Fruit fly (Drosophila melanogaster) whole organism, wandering third instar larva: Measurements from ENCODE around the gene LManVI.

Experiments used
- Hnf4 ChIP-seq: fragments of 200-800 bp; sonication (Bioruptor generic); optimal IDR thresholded peaks from 2 replicates; lab custom pipeline; 2016; ENCODE audit warnings: missing biosample characterization, mild to moderate bottlenecking, missing genetic modification characterization
- Hr83 ChIP-seq: fragments of 200-300 bp; sonication (Bioruptor generic); optimal IDR thresholded peaks from 2 replicates; lab custom pipeline; 2016; ENCODE audit warnings: missing biosample characterization, mild to moderate bottlenecking, missing genetic modification characterization, moderate library complexity; ENCODE audit not compliant: poor library complexity, severe bottlenecking
- Myc ChIP-seq: fragments of >200 bp; optimal IDR thresholded peaks from 2 replicates; lab custom pipeline; 2017
- Vsx2 ChIP-seq: fragments of 200-300, 225-300 bp; sonication (Bioruptor generic); optimal IDR thresholded peaks from 2 replicates; lab custom pipeline; 2018; ENCODE audit warnings: missing biosample characterization, missing genetic modification characterization; ENCODE audit not compliant: partially characterized antibody
- br ChIP-seq: fragments of 200-800 bp; sonication (Bioruptor generic); optimal IDR thresholded peaks from 2 replicates; lab custom pipeline; 2016; ENCODE audit warnings: missing biosample characterization, missing genetic modification characterization
- dl ChIP-seq, 2 experiments: fragments of 175-275, 200-275 bp in 1 of 2; fragments of 200-275 bp in 1 of 2; sonication (Bioruptor generic); optimal IDR thresholded peaks; lab custom pipeline; 2018; ENCODE audit warnings: mild to moderate bottlenecking in 2 of 2, missing biosample characterization in 2 of 2, missing genetic modification characterization in 2 of 2, moderate library complexity in 2 of 2; ENCODE audit not compliant: partially characterized antibody in 2 of 2, insufficient read depth in 1 of 2
- rgr ChIP-seq: fragments of 200-800 bp; sonication (Bioruptor generic); optimal IDR thresholded peaks from 3 replicates; lab custom pipeline; 2016; ENCODE audit warnings: missing biosample characterization, mild to moderate bottlenecking, missing genetic modification characterization
- usp ChIP-seq: fragments of >200 bp; optimal IDR thresholded peaks from 2 replicates; lab custom pipeline; 2017; ENCODE audit warnings: missing biosample characterization, missing genetic modification characterization
- woc ChIP-seq: sonication (Bioruptor generic); optimal IDR thresholded peaks from 2 replicates; lab custom pipeline; 2016; ENCODE audit warnings: missing biosample characterization, mild to moderate bottlenecking, missing genetic modification characterization

DNA sequence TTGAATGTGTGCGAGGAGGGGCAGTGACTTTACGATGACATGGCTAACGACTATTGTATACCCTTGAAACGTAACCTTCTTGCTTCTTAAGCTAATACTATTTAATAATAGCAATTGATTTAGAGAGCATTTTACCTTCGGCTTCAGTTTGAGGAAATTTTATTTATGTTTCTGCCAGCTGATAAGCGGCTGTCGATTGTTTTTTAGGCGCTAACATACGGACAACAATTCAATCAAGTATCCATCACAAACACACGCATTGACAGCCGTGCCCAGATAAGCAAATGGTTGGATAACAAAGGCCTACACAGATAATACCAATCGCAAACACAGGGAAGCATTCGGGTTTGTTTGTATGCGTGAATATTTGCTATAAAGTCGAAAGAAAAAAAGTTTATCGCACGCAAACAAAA, 42.8 kb downstream of the LManVI start:
- no peak for TF ChIP-seq Myc (lab: Kevin White, UChicago)
- TF ChIP-seq Hnf4 (GFP tag; lab: Kevin White, UChicago): peak; percentile 53
- TF ChIP-seq usp: no peak
- no peak for TF ChIP-seq woc (GFP tag; lab: Kevin White, UChicago)
- peak; percentile 62 for TF ChIP-seq rgr (GFP tag; lab: Kevin White, UChicago)
- no peak for TF ChIP-seq Hr83 (GFP tag; lab: Kevin White, UChicago)
- no peak for TF ChIP-seq Vsx2
- peak; percentile 60 for TF ChIP-seq br (GFP tag; lab: Kevin White, UChicago)
- TF ChIP-seq dl (GFP tag; optimal IDR thresholded peaks at IDR 0.05; lab: Kevin White, UChicago; ENCODE audit: insufficient read depth in 1 of 2, partially characterized antibody in 2 of 2): no peak
